Fruit fly (Drosophila melanogaster): ENCODE results near the gene Ahcy.

The Ahcy gene

dm6 chrX:15449490-15450326 lies at the start of gene Ahcy, which contains the start of gene Scamp:
Gene Ahcy, plus strand, starts transcription at chrX:15450261.
Gene Scamp, minus strand, starts transcription at chrX:15449883.
- TF ChIP-seq CG12768 (GFP tag; optimal IDR thresholded peaks at IDR 0.05), result no peak
- no peak for TF ChIP-seq bab1 (GFP tag; optimal IDR thresholded peaks at IDR 0.05)
- peak; percentile 11 for TF ChIP-seq CG7101 (tag; optimal IDR thresholded peaks at IDR 0.05)
- TF ChIP-seq kay (GFP tag; ENCODE audit: borderline replicate concordance), result peak; percentile 51
- no peak for TF ChIP-seq Clk (GFP tag; optimal IDR thresholded peaks at IDR 0.05)
- TF ChIP-seq CG14711 (tag; optimal IDR thresholded peaks at IDR 0.05), result no peak
- TF ChIP-seq CG33017 (tag; optimal IDR thresholded peaks at IDR 0.05), result no peak
- TF ChIP-seq Crg-1 (GFP tag; optimal IDR thresholded peaks at IDR 0.05), result peak; percentile 11
- TF ChIP-seq cic (GFP tag; optimal IDR thresholded peaks at IDR 0.05), result no peak
- peak; percentile 31 for TF ChIP-seq Hr96 (GFP tag; optimal IDR thresholded peaks at IDR 0.05)
- no peak for TF ChIP-seq tj (GFP tag; optimal IDR thresholded peaks at IDR 0.05)
- peak; percentile 40 for TF ChIP-seq CG5204 (GFP tag; optimal IDR thresholded peaks at IDR 0.05)
- peak; percentile 37 for TF ChIP-seq CG11617 (GFP tag; optimal IDR thresholded peaks at IDR 0.05)
- peak in 1 of 2 experiments; percentile 35 for TF ChIP-seq cnc (optimal IDR thresholded peaks at IDR 0.05)
- TF ChIP-seq CG7045 (GFP tag; optimal IDR thresholded peaks at IDR 0.05), result no peak
- no peak for TF ChIP-seq Mnt (GFP tag; optimal IDR thresholded peaks at IDR 0.05)
- no peak for TF ChIP-seq pad (GFP tag; optimal IDR thresholded peaks at IDR 0.05)
- TF ChIP-seq ovo (GFP tag; optimal IDR thresholded peaks at IDR 0.05), result no peak
- no peak for TF ChIP-seq CG1620 (GFP tag; optimal IDR thresholded peaks at IDR 0.05)
- TF ChIP-seq toe (GFP tag; optimal IDR thresholded peaks at IDR 0.05), result peak; percentile 23

dm6 chrX:15401861-15402260 lies 48.2 kb upstream of the Ahcy start:
- no peak for TF ChIP-seq tj (GFP tag; optimal IDR thresholded peaks at IDR 0.05)

- no peak for TF ChIP-seq CG33017 (tag; optimal IDR thresholded peaks at IDR 0.05)
- TF ChIP-seq cnc (optimal IDR thresholded peaks at IDR 0.05), result no peak
- no peak for TF ChIP-seq CG12768 (GFP tag; optimal IDR thresholded peaks at IDR 0.05)
- no peak for TF ChIP-seq ovo (GFP tag; optimal IDR thresholded peaks at IDR 0.05)
- no peak for TF ChIP-seq CG14711 (tag; optimal IDR thresholded peaks at IDR 0.05)
- TF ChIP-seq CG7101 (tag; optimal IDR thresholded peaks at IDR 0.05), result no peak
- TF ChIP-seq Crg-1 (GFP tag; optimal IDR thresholded peaks at IDR 0.05), result no peak
These were observed 43.2 kb upstream of the Ahcy start for dm6 chrX:15406811-15407210.

- TF ChIP-seq tj (GFP tag; optimal IDR thresholded peaks at IDR 0.05), result no peak
- TF ChIP-seq CG1620 (GFP tag; optimal IDR thresholded peaks at IDR 0.05), result no peak
- TF ChIP-seq Hr96 (GFP tag; optimal IDR thresholded peaks at IDR 0.05), result no peak
- no peak for TF ChIP-seq Mnt (GFP tag; optimal IDR thresholded peaks at IDR 0.05)
- TF ChIP-seq CG14711 (tag; optimal IDR thresholded peaks at IDR 0.05), result no peak
- TF ChIP-seq pad (GFP tag; optimal IDR thresholded peaks at IDR 0.05), result no peak
- no peak for TF ChIP-seq cic (GFP tag; optimal IDR thresholded peaks at IDR 0.05)
- TF ChIP-seq Clk (GFP tag; optimal IDR thresholded peaks at IDR 0.05), result no peak
These were observed 8.8 kb upstream of the Ahcy start, which contains the start of gene Cngl for dm6 chrX:15441245-15441644. Gene Cngl, minus strand, starts transcription at chrX:15441252.

- no peak for TF ChIP-seq CG12768 (GFP tag; optimal IDR thresholded peaks at IDR 0.05)
- no peak for TF ChIP-seq Crg-1 (GFP tag; optimal IDR thresholded peaks at IDR 0.05)
- TF ChIP-seq pad (GFP tag; optimal IDR thresholded peaks at IDR 0.05), result no peak
- no peak for TF ChIP-seq CG33017 (tag; optimal IDR thresholded peaks at IDR 0.05)
- TF ChIP-seq Clk (GFP tag; optimal IDR thresholded peaks at IDR 0.05), result no peak
- TF ChIP-seq toe (GFP tag; optimal IDR thresholded peaks at IDR 0.05), result no peak
- no peak for TF ChIP-seq tj (GFP tag; optimal IDR thresholded peaks at IDR 0.05)
- no peak for TF ChIP-seq CG7045 (GFP tag; optimal IDR thresholded peaks at IDR 0.05)
- TF ChIP-seq CG7101 (tag; optimal IDR thresholded peaks at IDR 0.05), result no peak
- no peak for TF ChIP-seq CG14711 (tag; optimal IDR thresholded peaks at IDR 0.05)
- no peak for TF ChIP-seq CG1620 (GFP tag; optimal IDR thresholded peaks at IDR 0.05)
- TF ChIP-seq Mnt (GFP tag; optimal IDR thresholded peaks at IDR 0.05), result no peak
- TF ChIP-seq CG5204 (GFP tag; optimal IDR thresholded peaks at IDR 0.05), result no peak
- no peak for TF ChIP-seq Hr96 (GFP tag; optimal IDR thresholded peaks at IDR 0.05)
- TF ChIP-seq ovo (GFP tag; optimal IDR thresholded peaks at IDR 0.05), result no peak
These were observed 6.6 kb upstream of the Ahcy start for dm6 chrX:15443502-15443901.

- TF ChIP-seq CG11617 (GFP tag; optimal IDR thresholded peaks at IDR 0.05) (no peak), tj (GFP tag; optimal IDR thresholded peaks at IDR 0.05) (no peak), CG7045 (GFP tag; optimal IDR thresholded peaks at IDR 0.05) (no peak), CG1620 (GFP tag; optimal IDR thresholded peaks at IDR 0.05) (no peak), CG33017 (tag; optimal IDR thresholded peaks at IDR 0.05) (no peak), Clk (GFP tag; optimal IDR thresholded peaks at IDR 0.05) (no peak), cnc (optimal IDR thresholded peaks at IDR 0.05) (no peak), CG7101 (tag; optimal IDR thresholded peaks at IDR 0.05) (no peak), CG12768 (GFP tag; optimal IDR thresholded peaks at IDR 0.05) (no peak), ovo (GFP tag; optimal IDR thresholded peaks at IDR 0.05) (no peak), Mnt (GFP tag; optimal IDR thresholded peaks at IDR 0.05) (no peak), cic (GFP tag; optimal IDR thresholded peaks at IDR 0.05) (no peak), kay (GFP tag; ENCODE audit: borderline replicate concordance) (no peak)
These were observed 1.9 kb upstream of the Ahcy start for dm6 chrX:15448136-15448535.

Data from whole organism, adult.